Fruit fly (Drosophila melanogaster) whole organism, embryonic: Measurements from ENCODE around the gene Cnot4.

Source experiments
- Bdp1 ChIP-seq: fragments of 200-800 bp; sonication (Bioruptor generic); optimal IDR thresholded peaks from 3 replicates; lab custom pipeline; 2016; ENCODE audit warnings: missing biosample characterization, missing genetic modification characterization
- CG11560 ChIP-seq: fragments of 200-800 bp; sonication (Bioruptor generic); IDR thresholded peaks from 3 replicates; pipeline ENCODE4 v1.3.6; 2022; ENCODE audit warnings: missing biosample characterization, missing genetic modification characterization
- CG11723 ChIP-seq: fragments of 200-800 bp; sonication (Bioruptor generic); optimal IDR thresholded peaks from 2 replicates; lab custom pipeline; 2017; ENCODE audit warnings: missing biosample characterization, mild to moderate bottlenecking, missing genetic modification characterization
- CG12391 ChIP-seq: fragments of 200-800 bp; sonication (Bioruptor generic); optimal IDR thresholded peaks from 3 replicates; lab custom pipeline; 2018; ENCODE audit warnings: missing biosample characterization, mild to moderate bottlenecking, missing genetic modification characterization, moderate library complexity
- CG14441 ChIP-seq: fragments of 200-800 bp; sonication (Bioruptor generic); IDR thresholded peaks from 2 replicates; pipeline ENCODE4 v1.3.6; 2022; ENCODE audit warnings: missing biosample characterization, missing genetic modification characterization
- CG1602 ChIP-seq: fragments of 200-800 bp; sonication (Bioruptor generic); optimal IDR thresholded peaks from 3 replicates; lab custom pipeline; 2016; ENCODE audit warnings: missing biosample characterization, missing genetic modification characterization
- CG1603 ChIP-seq: fragments of 200-800 bp; sonication (Bioruptor generic); optimal IDR thresholded peaks from 2 replicates; lab custom pipeline; 2019; ENCODE audit warnings: missing biosample characterization, mild to moderate bottlenecking, missing genetic modification characterization, moderate library complexity
- CG17186 ChIP-seq: fragments of 200-800 bp; sonication (Bioruptor generic); optimal IDR thresholded peaks from 3 replicates; lab custom pipeline; 2017; ENCODE audit warnings: missing biosample characterization, missing genetic modification reagents, missing genetic modification characterization
- CG17612 ChIP-seq: fragments of 200-800 bp; sonication (Bioruptor generic); IDR thresholded peaks from 2 replicates; pipeline ENCODE4 v1.3.6; 2022; ENCODE audit warnings: missing biosample characterization, missing genetic modification characterization
- CG2120 ChIP-seq: fragments of 200-800 bp; sonication (Bioruptor generic); optimal IDR thresholded peaks from 3 replicates; lab custom pipeline; 2016; ENCODE audit warnings: missing biosample characterization, missing genetic modification characterization
- CG30020 ChIP-seq: fragments of 200-800 bp; optimal IDR thresholded peaks from 2 replicates; lab custom pipeline; 2019; ENCODE audit warnings: missing biosample characterization, mild to moderate bottlenecking, missing genetic modification characterization, moderate library complexity
- CG32532 ChIP-seq: fragments of 200-800 bp; sonication (Bioruptor generic); IDR thresholded peaks from 2 replicates; pipeline ENCODE4 v1.3.6; 2022; ENCODE audit warnings: missing biosample characterization, missing genetic modification characterization
- CG4282 ChIP-seq: fragments of 200-800 bp; sonication (Bioruptor generic); optimal IDR thresholded peaks from 2 replicates; lab custom pipeline; 2016; ENCODE audit warnings: missing biosample characterization, missing genetic modification characterization
- CG7372 ChIP-seq: fragments of 200-800 bp; sonication (Bioruptor generic); IDR thresholded peaks from 2 replicates; pipeline ENCODE4 v1.3.6; 2022; ENCODE audit warnings: missing biosample characterization, missing genetic modification characterization
- CG8765 ChIP-seq: fragments of 200-800 bp; sonication (Bioruptor generic); IDR thresholded peaks from 2 replicates; pipeline ENCODE4 v1.3.6; 2022; ENCODE audit warnings: missing biosample characterization, missing genetic modification characterization
- CHES-1-like ChIP-seq: fragments of 200-800 bp; sonication (Bioruptor generic); optimal IDR thresholded peaks from 2 replicates; lab custom pipeline; 2016; ENCODE audit warnings: missing biosample characterization, missing genetic modification characterization
- D19B ChIP-seq: fragments of 200-800 bp; sonication (Bioruptor generic); optimal IDR thresholded peaks from 2 replicates; lab custom pipeline; 2017; ENCODE audit warnings: missing biosample characterization, mild to moderate bottlenecking, missing genetic modification characterization
- Doc3 ChIP-seq: fragments of 200-800 bp; sonication (Bioruptor generic); IDR thresholded peaks from 3 replicates; pipeline ENCODE4 v1.3.6; 2022; ENCODE audit warnings: missing biosample characterization, missing genetic modification characterization; ENCODE audit not compliant: partially characterized antibody
- E2f2 ChIP-seq: fragments of 200-800 bp; sonication (Bioruptor generic); IDR thresholded peaks from 2 replicates; pipeline ENCODE4 v1.3.6; 2022; ENCODE audit warnings: missing biosample characterization, missing genetic modification characterization
- Ets97D ChIP-seq: fragments of 200-800 bp; sonication (Bioruptor generic); optimal IDR thresholded peaks from 3 replicates; lab custom pipeline; 2016; ENCODE audit warnings: missing biosample characterization, missing genetic modification characterization
- Jarid2 ChIP-seq: fragments of 200-800 bp; sonication (Bioruptor generic); optimal IDR thresholded peaks from 3 replicates; lab custom pipeline; 2017; ENCODE audit warnings: mild to moderate bottlenecking, missing biosample characterization, missing genetic modification reagents, missing genetic modification characterization
- MBD-R2 ChIP-seq: fragments of 200-800 bp; sonication (Bioruptor generic); IDR thresholded peaks from 2 replicates; pipeline ENCODE4 v1.3.6; 2022; ENCODE audit warnings: missing biosample characterization, missing genetic modification characterization
- MESR4 ChIP-seq: fragments of 200-800 bp; sonication (Bioruptor generic); optimal IDR thresholded peaks from 2 replicates; lab custom pipeline; 2018; ENCODE audit warnings: missing biosample characterization, mild to moderate bottlenecking, missing genetic modification characterization, moderate library complexity
- Mad ChIP-seq: fragments of 200-800 bp; sonication (Bioruptor generic); optimal IDR thresholded peaks from 2 replicates; lab custom pipeline; 2016; ENCODE audit warnings: missing biosample characterization, missing genetic modification characterization
- Rfx ChIP-seq: fragments of 200-800 bp; sonication (Bioruptor generic); IDR thresholded peaks from 2 replicates; pipeline ENCODE4 v1.3.6; 2022; ENCODE audit warnings: missing biosample characterization, missing genetic modification characterization
- Sry-δ ChIP-seq: fragments of 200-800 bp; sonication (Bioruptor generic); optimal IDR thresholded peaks from 2 replicates; lab custom pipeline; 2016; ENCODE audit warnings: missing biosample characterization, missing genetic modification characterization
- ase ChIP-seq: fragments of 200-800 bp; sonication (Bioruptor generic); IDR thresholded peaks from 3 replicates; pipeline ENCODE4 v1.3.6; 2022; ENCODE audit warnings: missing biosample characterization, missing genetic modification characterization
- br ChIP-seq: fragments of >200 bp; optimal IDR thresholded peaks from 2 replicates; lab custom pipeline; 2017
- chm ChIP-seq: fragments of 200-800 bp; sonication (Bioruptor generic); IDR thresholded peaks from 2 replicates; pipeline ENCODE4 v1.3.6; 2022; ENCODE audit warnings: missing biosample characterization, missing genetic modification characterization
- ci ChIP-seq: fragments of 200-800 bp; sonication (Bioruptor generic); IDR thresholded peaks from 3 replicates; pipeline ENCODE4 v1.3.6; 2022; ENCODE audit warnings: missing biosample characterization, missing genetic modification characterization
- da ChIP-seq: fragments of 200-800 bp; sonication (Bioruptor generic); optimal IDR thresholded peaks from 2 replicates; lab custom pipeline; 2016; ENCODE audit warnings: missing biosample characterization, missing genetic modification characterization
- dan ChIP-seq: fragments of 200-800 bp; sonication (Bioruptor generic); IDR thresholded peaks from 2 replicates; pipeline ENCODE4 v1.3.6; 2022; ENCODE audit warnings: missing biosample characterization, missing genetic modification characterization
- dm ChIP-seq: fragments of 200-800 bp; sonication (Bioruptor generic); optimal IDR thresholded peaks from 3 replicates; lab custom pipeline; 2016; ENCODE audit warnings: missing biosample characterization, missing genetic modification characterization
- dmrt11E ChIP-seq: fragments of 200-800 bp; sonication (Bioruptor generic); optimal IDR thresholded peaks from 3 replicates; lab custom pipeline; 2018; ENCODE audit warnings: missing biosample characterization, mild to moderate bottlenecking, missing genetic modification characterization, moderate library complexity
- dysf ChIP-seq: fragments of 200-800 bp; sonication (Bioruptor generic); IDR thresholded peaks from 3 replicates; pipeline ENCODE4 v1.3.6; 2022; ENCODE audit warnings: missing biosample characterization, missing genetic modification characterization
- gce ChIP-seq: fragments of 200-800 bp; sonication (Bioruptor generic); IDR thresholded peaks from 3 replicates; pipeline ENCODE4 v1.3.6; 2022; ENCODE audit warnings: missing biosample characterization, missing genetic modification characterization
- gro ChIP-seq: fragments of 200-800 bp; sonication (Bioruptor generic); optimal IDR thresholded peaks from 2 replicates; lab custom pipeline; 2016; ENCODE audit warnings: missing biosample characterization, missing genetic modification characterization
- hkb ChIP-seq, 2 experiments: fragments of 200-800 bp in 1 of 2; fragments of >200 bp in 1 of 2; sonication (Bioruptor generic) in 1 of 2; IDR thresholded peaks in 1 of 2; optimal IDR thresholded peaks in 1 of 2; 2 replicates each; pipeline versions ENCODE4 v1.3.6 to Lab custom; 2017 to 2022; ENCODE audit warnings: missing biosample characterization in 1 of 2, missing genetic modification characterization in 1 of 2
- kah ChIP-seq: fragments of 200-800 bp; sonication (Bioruptor generic); optimal IDR thresholded peaks from 2 replicates; lab custom pipeline; 2018; ENCODE audit warnings: missing biosample characterization, mild to moderate bottlenecking, missing genetic modification characterization
- lilli ChIP-seq: fragments of 200-800 bp; sonication (Bioruptor generic); optimal IDR thresholded peaks from 3 replicates; lab custom pipeline; 2016; ENCODE audit warnings: missing biosample characterization, missing genetic modification characterization
- mam ChIP-seq: fragments of 200-800 bp; sonication (Bioruptor generic); optimal IDR thresholded peaks from 3 replicates; lab custom pipeline; 2016; ENCODE audit warnings: missing biosample characterization, missing genetic modification characterization
- pfk ChIP-seq: fragments of 200-800 bp; sonication (Bioruptor generic); optimal IDR thresholded peaks from 2 replicates; lab custom pipeline; 2018; ENCODE audit warnings: missing biosample characterization, mild to moderate bottlenecking, missing genetic modification characterization, moderate library complexity
- pzg ChIP-seq: fragments of 200-800 bp; sonication (Bioruptor generic); optimal IDR thresholded peaks from 3 replicates; lab custom pipeline; 2018; ENCODE audit warnings: missing biosample characterization, mild to moderate bottlenecking, missing genetic modification characterization, moderate library complexity
- row ChIP-seq: fragments of 200-800 bp; sonication (Bioruptor generic); IDR thresholded peaks from 3 replicates; pipeline ENCODE4 v1.3.6; 2022; ENCODE audit warnings: missing biosample characterization, missing genetic modification characterization
- run ChIP-seq: fragments of 200-800 bp; sonication (Bioruptor generic); optimal IDR thresholded peaks from 3 replicates; lab custom pipeline; 2018; ENCODE audit warnings: missing biosample characterization, mild to moderate bottlenecking, missing genetic modification characterization
- sens ChIP-seq: fragments of 200-800 bp; sonication (Bioruptor generic); peaks from one replicate; lab custom pipeline; 2016; ENCODE audit warnings: missing biosample characterization, missing genetic modification characterization
- sim ChIP-seq: fragments of 200-800 bp; sonication (Bioruptor generic); IDR thresholded peaks from 2 replicates; pipeline ENCODE4 v1.3.6; 2022; ENCODE audit warnings: missing biosample characterization, missing genetic modification characterization
- slbo ChIP-seq: fragments of 200-800 bp; sonication (Bioruptor generic); IDR thresholded peaks from 2 replicates; pipeline ENCODE4 v1.3.6; 2022; ENCODE audit warnings: missing biosample characterization, missing genetic modification characterization
- tna ChIP-seq: fragments of 200-800 bp; sonication (Bioruptor generic); IDR thresholded peaks from 2 replicates; pipeline ENCODE4 v1.3.6; 2022; ENCODE audit warnings: missing biosample characterization, missing genetic modification characterization; ENCODE audit not compliant: partially characterized antibody
- unpg ChIP-seq: fragments of 200-800 bp; sonication (Bioruptor generic); optimal IDR thresholded peaks from 3 replicates; lab custom pipeline; 2018; ENCODE audit warnings: missing biosample characterization, mild to moderate bottlenecking, missing genetic modification characterization, moderate library complexity
- wor ChIP-seq: fragments of 200-800 bp; sonication (Bioruptor generic); IDR thresholded peaks from 2 replicates; pipeline ENCODE4 v1.3.6; 2022; ENCODE audit warnings: missing biosample characterization, missing genetic modification characterization

The Cnot4 gene

dm6 chr2L:10372297-10372696, 24.2 kb upstream of the Cnot4 start:
- no peak for TF ChIP-seq br (lab: Kevin White, UChicago)
- TF ChIP-seq CG1603 (tag; lab: Kevin White, UChicago) = peak; percentile 67
- no peak for TF ChIP-seq CG7372 (GFP tag; lab: Robert Waterston, UW)
- TF ChIP-seq CG17186 = no peak
- TF ChIP-seq CG14441 (GFP tag; lab: Robert Waterston, UW) = no peak
- no peak for TF ChIP-seq wor (GFP tag; lab: Robert Waterston, UW)
- TF ChIP-seq unpg (GFP tag; lab: Kevin White, UChicago) = no peak
- no peak for TF ChIP-seq dan (GFP tag; lab: Robert Waterston, UW)
- TF ChIP-seq da (GFP tag; lab: Kevin White, UChicago) = peak; percentile 13
- TF ChIP-seq MBD-R2 (GFP tag; lab: Robert Waterston, UW) = no peak
- TF ChIP-seq pzg (GFP tag; lab: Kevin White, UChicago) = no peak
- no peak for TF ChIP-seq Jarid2
- no peak for TF ChIP-seq tna (GFP tag; lab: Robert Waterston, UW)
- no peak for TF ChIP-seq Bdp1
- TF ChIP-seq Doc3 (GFP tag; lab: Robert Waterston, UW) = 0 out of 3 replicates have a peak, but pooled peaks have one; percentile 32
- no peak for TF ChIP-seq run (tag; lab: Kevin White, UChicago)
- TF ChIP-seq Ets97D (GFP tag; lab: Kevin White, UChicago) = peak; percentile 11
- TF ChIP-seq ase (GFP tag; lab: Robert Waterston, UW) = 0 out of 3 replicates have a peak, but pooled peaks have one; percentile 11
- no peak for TF ChIP-seq chm
- TF ChIP-seq CG30020 (tag; lab: Kevin White, UChicago) = peak; percentile 49
- TF ChIP-seq kah (GFP tag; lab: Kevin White, UChicago) = no peak
- no peak for TF ChIP-seq CG1602 (GFP tag; lab: Kevin White, UChicago)
- TF ChIP-seq dysf = 0 out of 3 replicates have a peak, but pooled peaks have one; percentile 28
- no peak for TF ChIP-seq sim
- TF ChIP-seq gce = no peak
- TF ChIP-seq CG17612 (GFP tag; lab: Robert Waterston, UW) = 0 out of 2 replicates have a peak, but pooled peaks have one; percentile 28
- TF ChIP-seq dm (GFP tag; lab: Kevin White, UChicago) = no peak
- no peak for TF ChIP-seq CHES-1-like (GFP tag; lab: Kevin White, UChicago)
- TF ChIP-seq pfk (GFP tag; lab: Kevin White, UChicago) = peak; percentile 86
- TF ChIP-seq CG11560 (tag; lab: Robert Waterston, UW) = 0 out of 3 replicates have a peak, but pooled peaks have one; percentile 35
- TF ChIP-seq CG4282 (GFP tag; lab: Kevin White, UChicago) = no peak
- TF ChIP-seq CG11723 (GFP tag; lab: Kevin White, UChicago) = peak; percentile 18
- no peak for TF ChIP-seq hkb (optimal IDR thresholded peaks at IDR 0.05; lab: Kevin White, UChicago)
- TF ChIP-seq hkb (GFP tag; IDR thresholded peaks at IDR 0.05; lab: Robert Waterston, UW) = no peak
- 0 out of 3 replicates have a peak, but pooled peaks have one; percentile 33 for TF ChIP-seq ci
- TF ChIP-seq E2f2 (GFP tag; lab: Robert Waterston, UW) = no peak

- peak; percentile 53 for TF ChIP-seq sens (GFP tag; lab: Kevin White, UChicago)
- no peak for TF ChIP-seq dmrt11E (tag; lab: Kevin White, UChicago)
- no peak for TF ChIP-seq CG12391
- no peak for TF ChIP-seq CG8765 (GFP tag; lab: Robert Waterston, UW)
- peak; percentile 6 for TF ChIP-seq gro
- peak; percentile 6 for TF ChIP-seq pzg (GFP tag; lab: Kevin White, UChicago)
- no peak for TF ChIP-seq CG32532 (GFP tag; lab: Robert Waterston, UW)
- peak; percentile 5 for TF ChIP-seq mam (GFP tag; lab: Kevin White, UChicago)
- peak; percentile 50 for TF ChIP-seq CG2120 (GFP tag; lab: Kevin White, UChicago)
- no peak for TF ChIP-seq Mad (GFP tag; lab: Kevin White, UChicago)
- TF ChIP-seq row (GFP tag; lab: Robert Waterston, UW) = peak; percentile 60
- TF ChIP-seq MESR4 (GFP tag; lab: Kevin White, UChicago) = peak; percentile 7
- peak; percentile 40 for TF ChIP-seq Sry-δ (GFP tag; lab: Kevin White, UChicago)
- peak; percentile 45; the same call in 1 of the 2 replicates for TF ChIP-seq Rfx
- peak; percentile 34; the same call in 1 of the 2 replicates for TF ChIP-seq slbo
- TF ChIP-seq D19B (GFP tag; lab: Kevin White, UChicago) = peak; percentile 65
- peak; percentile 15 for TF ChIP-seq lilli (GFP tag; lab: Kevin White, UChicago)
- TF ChIP-seq CG30020 (tag; lab: Kevin White, UChicago) = peak; percentile 13
Observed at dm6 chr2L:10373605-10374269, 22.8 kb upstream of the Cnot4 start, which contains the start of gene rho-5. Gene rho-5 (minus strand): TSS chr2L:10373900.
